Worm (Caenorhabditis elegans) whole organism, L3 larva: Measurements from ENCODE around the gene F35F10.6.

Source experiments
- ama-1 ChIP-seq: fragments of 150-350 bp; optimal IDR thresholded peaks from 2 replicates; lab custom pipeline; 2018
- ceh-28 ChIP-seq: fragments of 150-350 bp; optimal IDR thresholded peaks from 2 replicates; lab custom pipeline; 2014; ENCODE audit warnings: missing biosample characterization, missing genetic modification reagents, missing genetic modification characterization
- elt-3 ChIP-seq, 3 experiments: fragments of 150-350 bp in 1 of 3; sonication (generic microtip) in 2 of 3; optimal IDR thresholded peaks; 2 replicates in 2 of 3; 4 replicates in 1 of 3; lab custom pipeline; 2014 to 2017; ENCODE audit warnings: missing biosample characterization in 3 of 3, missing genetic modification characterization in 3 of 3
- fos-1 ChIP-seq: fragments of 150-350 bp; optimal IDR thresholded peaks from 2 replicates; lab custom pipeline; 2014; ENCODE audit warnings: missing biosample characterization, missing genetic modification characterization
- nhr-237 ChIP-seq: fragments of 150-350 bp; optimal IDR thresholded peaks from 2 replicates; lab custom pipeline; 2014; ENCODE audit warnings: missing biosample characterization, missing genetic modification characterization
- nhr-25 ChIP-seq: sonication (generic microtip); optimal IDR thresholded peaks from 2 replicates; lab custom pipeline; 2017; ENCODE audit warnings: missing biosample characterization, missing genetic modification characterization
- nhr-43 ChIP-seq: sonication (generic microtip); optimal IDR thresholded peaks from 2 replicates; lab custom pipeline; 2016; ENCODE audit warnings: mild to moderate bottlenecking, missing genetic modification characterization, missing compliant biosample characterization; ENCODE audit not compliant: poor library complexity, severe bottlenecking
- nhr-76 ChIP-seq: fragments of 150-350 bp; sonication (generic microtip); optimal IDR thresholded peaks from 5 replicates; lab custom pipeline; 2014; ENCODE audit warnings: missing biosample characterization, missing genetic modification characterization
- sea-2 ChIP-seq: fragments of 150-350 bp; sonication (generic microtip); optimal IDR thresholded peaks from 4 replicates; lab custom pipeline; 2014; ENCODE audit warnings: missing biosample characterization, missing genetic modification reagents, missing genetic modification characterization
- unc-62 ChIP-seq: fragments of 150-350 bp; sonication (generic microtip); optimal IDR thresholded peaks from 4 replicates; lab custom pipeline; 2014; ENCODE audit warnings: missing biosample characterization, missing genetic modification reagents, missing genetic modification characterization
- ztf-4 ChIP-seq: fragments of 150-350 bp; optimal IDR thresholded peaks from 2 replicates; lab custom pipeline; 2014; ENCODE audit warnings: missing biosample characterization, missing genetic modification characterization

DNA sequence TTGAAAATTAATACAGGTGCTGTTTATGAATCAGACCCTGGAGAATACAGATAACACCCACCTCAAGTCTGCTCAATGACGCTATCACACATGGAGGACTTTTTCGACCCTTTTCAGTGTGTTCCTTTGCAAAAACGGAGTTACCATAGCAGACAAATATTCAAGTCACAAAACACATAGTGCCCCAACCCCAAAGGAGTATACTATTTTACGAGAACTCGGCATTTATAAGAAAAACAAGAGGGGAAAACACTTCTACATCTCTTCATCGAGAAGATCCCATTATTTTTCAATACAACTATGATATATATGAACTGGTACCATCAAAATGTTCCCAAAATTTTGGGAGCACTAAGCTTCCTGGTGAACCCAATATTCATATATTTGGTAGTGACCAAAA is 44.5 kb downstream of the F35F10.6 start, which contains the start of gene srj-7:
- TF ChIP-seq fos-1 (no peak), nhr-25 (no peak), nhr-237 (tag; lab: Kevin White, UChicago) (no peak), unc-62 (no peak), ama-1 (lab: Kevin White, UChicago) (no peak), ceh-28 (tag; lab: Kevin White, UChicago) (no peak), nhr-43 (no peak), ztf-4 (no peak), elt-3 (tag; optimal IDR thresholded peaks at IDR 0.05; lab: Kevin White, UChicago) (no peak), nhr-76 (tag; lab: Kevin White, UChicago) (no peak), sea-2 (GFP tag; lab: Kevin White, UChicago) (no peak)
